Worm (Caenorhabditis elegans) whole organism, L2 larva: ENCODE data around the gene Y50D4C.5.

Experiments used
- ceh-16 ChIP-seq: fragments of 150-350 bp; optimal IDR thresholded peaks from 2 replicates; lab custom pipeline; 2014; ENCODE audit warnings: missing biosample characterization, missing genetic modification characterization
- elt-3 ChIP-seq: sonication (generic microtip); optimal IDR thresholded peaks from 2 replicates; lab custom pipeline; 2017; ENCODE audit warnings: missing biosample characterization, missing genetic modification characterization
- mab-5 ChIP-seq: fragments of 150-350 bp; optimal IDR thresholded peaks from 2 replicates; lab custom pipeline; 2014; ENCODE audit warnings: missing biosample characterization, missing genetic modification characterization
- mbf-1 ChIP-seq: sonication (generic microtip); optimal IDR thresholded peaks from 2 replicates; lab custom pipeline; 2017; ENCODE audit warnings: missing biosample characterization, missing genetic modification characterization
- nhr-6 ChIP-seq: fragments of 150-350 bp; optimal IDR thresholded peaks from 2 replicates; lab custom pipeline; 2014; ENCODE audit warnings: missing biosample characterization, missing genetic modification characterization
- snpc-4 ChIP-seq: fragments of 150-350 bp; optimal IDR thresholded peaks from 2 replicates; lab custom pipeline; 2014; ENCODE audit warnings: missing biosample characterization, missing genetic modification characterization
- ztf-11 ChIP-seq: sonication (generic microtip); optimal IDR thresholded peaks from 2 replicates; lab custom pipeline; 2017; ENCODE audit warnings: missing biosample characterization, missing genetic modification characterization
- ztf-4 ChIP-seq: fragments of 150-350 bp; optimal IDR thresholded peaks from 2 replicates; lab custom pipeline; 2014; ENCODE audit warnings: missing biosample characterization, missing genetic modification characterization

The Y50D4C.5 gene

DNA sequence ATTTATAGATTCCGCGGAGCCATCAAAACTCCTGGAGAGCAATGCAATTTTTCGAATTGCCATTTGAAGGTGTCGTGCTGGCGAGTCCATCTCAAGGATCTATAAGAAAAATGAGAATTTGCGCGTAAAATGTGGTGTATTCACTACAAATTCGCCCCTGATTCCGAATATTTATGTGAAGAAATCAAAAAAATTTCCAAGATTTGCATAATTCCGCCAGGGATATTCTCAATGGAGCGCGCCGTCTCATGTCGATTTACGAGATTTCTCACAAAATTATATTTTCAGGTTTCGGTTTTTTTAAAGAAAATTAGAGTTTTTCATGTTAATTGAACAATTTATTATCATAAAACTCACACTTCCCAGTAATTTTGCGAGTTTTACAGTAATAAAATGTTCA is 53.8 kb downstream of the Y50D4C.5 start, which contains the start of gene Y50D4C.6:
Gene Y50D4C.6 (minus strand): TSS at position 101 of the 400 bp plus-strand sequence.
- TF ChIP-seq ztf-4 (tag; lab: Kevin White, UChicago) (no peak), nhr-6 (tag; lab: Kevin White, UChicago) (no peak), elt-3 (tag; lab: Kevin White, UChicago) (no peak), ceh-16 (tag; lab: Kevin White, UChicago) (no peak), snpc-4 (tag; lab: Kevin White, UChicago) (no peak)

DNA sequence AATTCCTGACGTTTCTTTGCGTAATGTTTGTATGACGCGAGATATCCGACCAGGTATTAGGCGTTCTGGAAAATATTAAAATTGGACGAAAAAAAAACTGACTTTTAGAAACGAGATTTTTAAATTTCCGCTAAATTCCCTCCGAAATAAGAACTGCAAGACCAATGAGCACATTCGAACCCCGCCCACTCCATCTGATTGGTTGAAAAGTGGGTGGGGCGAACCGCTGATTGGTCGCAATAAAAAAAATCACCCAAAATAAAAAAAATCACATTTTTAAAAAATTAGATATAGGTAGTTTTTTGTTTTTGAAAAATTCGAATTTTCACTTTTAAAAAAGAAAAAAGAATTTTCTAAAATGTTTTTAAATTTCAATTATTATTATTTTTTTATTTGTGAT is 54.5 kb downstream of the Y50D4C.5 start:
- no peak for TF ChIP-seq mab-5 (tag; lab: Kevin White, UChicago)
- TF ChIP-seq mbf-1 (tag; lab: Kevin White, UChicago), result no peak
- TF ChIP-seq ztf-11 (tag; lab: Kevin White, UChicago), result no peak
- TF ChIP-seq, all 48 proteins: peak for 0
